Fruit fly (Drosophila melanogaster) ovary, adult (tissue): ENCODE measurements around the gene TTLL15.
A peak's percentile ranks its signal among the peaks of the same experiment; 100 is the strongest.

Experiments
- CG17801 ChIP-seq: fragments of 200-800 bp; optimal IDR thresholded peaks from 2 replicates; lab custom pipeline; 2019; ENCODE audit warnings: missing biosample characterization, mild to moderate bottlenecking, missing genetic modification characterization, moderate library complexity; ENCODE audit not compliant: partially characterized antibody

The TTLL15 gene

DNA sequence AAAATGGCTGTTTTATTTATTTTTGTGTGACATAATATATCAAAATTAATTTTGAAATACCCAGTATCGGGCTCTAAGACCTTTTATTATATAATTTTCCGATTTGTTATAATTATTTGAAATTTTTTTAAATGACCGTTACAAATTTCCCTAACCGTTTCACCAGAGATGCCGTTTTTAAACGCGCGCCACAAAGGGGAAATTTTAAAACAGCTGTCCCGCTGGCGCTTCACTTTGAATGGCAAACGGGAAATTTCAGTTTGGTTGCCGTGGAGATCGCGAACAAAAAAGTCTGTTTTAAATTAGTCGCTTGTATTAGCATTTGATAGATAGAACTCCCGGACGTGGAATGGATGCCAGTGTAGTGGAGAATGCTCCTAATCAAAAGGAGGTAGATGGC lies at the start of gene TTLL15, which contains the start of gene CG14693:
Gene TTLL15, plus strand, starts transcription at position 257 of the 400 bp plus-strand sequence.
Gene CG14693, minus strand, starts transcription at position 16 of the 400 bp plus-strand sequence.
- TF ChIP-seq CG17801 (GFP tag; lab: Kevin White, UChicago): no peak

DNA sequence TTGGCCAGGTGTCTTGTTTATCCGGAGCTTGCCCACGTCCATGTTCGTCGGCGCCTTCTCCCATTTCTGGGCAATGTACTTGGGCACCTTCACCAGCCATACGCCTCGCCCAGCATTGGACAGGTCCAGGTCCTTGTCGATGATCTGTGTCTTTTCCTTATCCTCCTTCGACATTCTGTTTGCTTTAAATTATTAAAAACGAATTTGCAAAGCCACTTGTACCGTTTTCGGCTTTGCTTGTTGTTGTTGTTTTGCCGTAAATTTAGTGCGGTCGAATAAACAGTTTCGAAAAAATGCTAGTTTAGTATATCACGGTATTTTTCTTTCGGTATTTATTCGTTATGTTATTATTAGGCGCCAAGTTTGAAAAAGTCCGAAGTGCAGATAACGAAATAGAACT lies 47.6 kb upstream of the TTLL15 start, which contains the start of gene TfIIFbeta:
Gene TfIIFbeta, minus strand, starts transcription at position 279 of the 400 bp plus-strand sequence.
- no peak for TF ChIP-seq CG17801 (GFP tag; lab: Kevin White, UChicago)

DNA sequence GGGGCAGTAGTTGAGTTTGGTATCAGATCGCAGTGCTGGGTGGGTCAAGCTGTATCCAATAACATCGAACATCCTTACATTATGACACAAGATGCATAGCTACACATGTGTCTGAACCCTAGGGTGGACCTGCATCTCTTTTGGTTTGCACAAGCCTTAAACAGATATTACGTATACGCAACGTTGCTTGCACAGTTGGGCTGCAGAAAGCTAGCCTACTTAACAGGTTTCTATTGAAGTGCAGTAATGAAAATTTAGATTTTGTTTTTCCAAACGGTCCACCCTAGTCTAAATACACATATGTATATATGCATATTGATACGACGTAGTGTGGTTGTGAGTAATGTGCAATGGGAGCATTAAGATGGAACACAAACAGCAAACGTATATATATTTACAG lies 39.8 kb upstream of the TTLL15 start:
- TF ChIP-seq CG17801 (GFP tag; lab: Kevin White, UChicago): no peak

DNA sequence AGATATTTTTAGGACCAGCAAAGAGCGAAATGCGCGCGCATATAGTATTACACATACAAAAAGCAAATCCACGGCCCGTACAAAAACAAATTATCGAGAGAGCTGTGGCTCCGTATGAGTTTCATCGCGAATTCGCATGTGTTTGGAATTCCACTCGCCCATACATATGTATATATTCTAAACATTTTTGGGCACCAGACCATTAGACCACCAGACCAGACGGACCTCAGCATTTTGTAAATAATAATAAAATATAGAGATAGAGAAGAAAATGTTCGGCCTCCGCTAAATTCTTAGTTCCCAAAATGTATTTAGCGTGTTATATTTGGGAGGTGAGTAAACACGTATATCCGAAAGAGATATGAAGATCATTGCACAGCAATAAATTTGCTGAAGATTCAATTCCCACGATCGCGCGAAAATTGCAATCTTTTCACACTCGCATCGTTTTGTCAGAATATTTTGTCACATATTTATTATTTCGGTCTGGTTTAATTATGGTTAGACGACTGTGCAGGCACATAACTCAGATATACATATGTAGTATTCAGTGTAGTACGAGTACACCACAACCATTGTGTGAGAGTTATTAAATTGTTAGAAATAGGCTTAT lies 38.9 kb upstream of the TTLL15 start:
- no peak for TF ChIP-seq CG17801 (GFP tag; lab: Kevin White, UChicago)

DNA sequence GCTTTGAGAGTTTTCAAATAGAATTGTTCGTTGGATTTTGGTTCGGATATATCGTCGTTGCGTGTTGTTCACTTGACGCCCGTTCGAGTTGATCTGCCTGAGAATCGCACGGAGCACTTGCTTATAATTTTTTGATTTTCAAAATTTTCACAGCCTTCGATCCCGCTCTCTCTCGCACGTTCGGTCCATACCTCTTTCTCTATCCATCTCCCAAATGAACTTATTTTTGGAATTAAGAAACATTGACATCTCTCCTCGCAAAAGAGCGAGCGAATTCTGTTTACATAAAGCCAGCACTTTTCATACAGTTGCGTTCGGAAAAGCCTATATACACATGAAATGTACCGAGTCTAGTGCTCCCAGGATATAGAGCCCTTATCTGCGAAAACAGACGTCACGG lies 37.8 kb upstream of the TTLL15 start, which contains the start of the genes CG45076, CG45078 and fau:
Gene CG45076, minus strand, starts transcription at position 101 of the 400 bp plus-strand sequence.
Gene CG45078, minus strand, starts transcription at position 101 of the 400 bp plus-strand sequence.
Gene fau, minus strand, starts transcription at position 101 of the 400 bp plus-strand sequence.
- TF ChIP-seq CG17801 (GFP tag; lab: Kevin White, UChicago): no peak

DNA sequence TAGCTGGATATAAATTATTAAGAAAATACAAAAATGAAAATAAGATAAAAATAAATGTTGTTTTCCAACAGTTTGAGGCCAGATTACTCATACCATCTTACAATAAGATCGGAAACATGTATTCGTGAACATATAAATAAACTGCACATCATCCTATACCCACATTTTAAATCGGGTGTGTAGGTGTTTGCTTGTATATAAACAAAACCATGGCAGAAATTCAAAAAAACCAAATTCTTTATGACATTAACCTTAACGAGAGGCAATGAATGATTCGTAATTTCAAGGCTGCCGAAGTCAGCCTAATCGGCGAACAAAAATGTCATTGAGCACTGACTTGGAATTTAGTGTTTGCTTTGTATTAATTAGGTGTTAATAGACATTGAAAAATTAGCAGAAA lies 36.9 kb upstream of the TTLL15 start:
- TF ChIP-seq CG17801 (GFP tag; lab: Kevin White, UChicago): no peak

DNA sequence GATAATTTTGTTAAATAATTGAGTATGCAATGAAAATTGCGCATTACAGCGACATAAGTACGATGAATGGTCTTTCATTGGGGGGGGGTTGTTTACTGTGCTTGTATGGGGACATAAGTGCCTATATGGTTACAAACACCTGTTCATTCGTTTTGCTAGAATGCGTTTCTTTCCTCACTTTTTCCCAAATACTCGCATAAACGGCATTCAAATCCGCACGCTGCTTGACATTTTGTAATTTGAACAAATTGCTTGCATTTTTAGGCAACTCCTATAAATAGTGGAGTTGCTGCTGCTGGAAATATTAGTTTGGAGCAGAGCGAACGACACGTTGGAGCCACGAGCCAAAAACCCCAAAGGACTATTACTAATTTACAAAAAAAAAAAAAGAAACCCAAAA lies 35.8 kb upstream of the TTLL15 start, which contains the start of gene Desi:
Gene Desi, plus strand, starts transcription at position 301 of the 400 bp plus-strand sequence.
- no peak for TF ChIP-seq CG17801 (GFP tag; lab: Kevin White, UChicago)

DNA sequence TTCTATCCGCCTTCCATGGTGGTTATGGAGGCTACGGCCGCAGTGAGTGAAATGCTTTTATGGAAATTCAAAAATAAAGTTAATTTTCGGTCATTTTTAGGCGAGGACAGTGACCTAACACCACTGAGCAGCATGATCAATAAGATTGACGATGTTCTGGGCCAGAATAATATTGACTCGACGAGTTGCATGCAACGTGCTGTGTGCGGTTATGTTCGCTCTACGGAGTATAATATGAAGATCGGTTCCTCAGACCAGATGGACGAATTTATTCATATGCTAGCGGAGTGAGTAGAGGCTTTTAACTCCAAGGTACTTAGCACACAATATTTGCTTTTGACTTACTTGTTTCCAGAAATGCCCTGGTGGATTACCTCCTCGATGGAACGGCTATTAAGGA lies 34.9 kb upstream of the TTLL15 start:
- TF ChIP-seq CG17801 (GFP tag; lab: Kevin White, UChicago): no peak

DNA sequence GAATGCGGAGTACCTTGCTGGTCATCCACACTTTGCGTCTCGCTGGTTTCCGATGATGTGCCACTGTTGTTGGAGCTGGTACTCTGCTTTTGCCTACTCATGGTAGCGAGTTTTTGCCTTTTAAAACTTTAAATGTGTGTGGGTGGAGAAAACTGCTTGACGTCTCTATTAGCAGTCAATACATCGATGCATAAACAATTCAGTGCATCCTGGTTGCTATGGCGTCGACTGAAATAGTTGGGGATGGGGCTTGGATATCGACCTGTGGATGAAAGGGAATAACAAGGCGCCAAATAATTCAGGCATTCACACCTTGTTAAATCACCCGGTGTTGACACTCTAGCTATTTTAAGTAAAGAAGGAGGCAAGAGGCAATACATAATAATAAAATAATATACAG lies 32.9 kb upstream of the TTLL15 start, which contains the start of gene CG42633:
Gene CG42633, minus strand, starts transcription at position 101 of the 400 bp plus-strand sequence.
- no peak for TF ChIP-seq CG17801 (GFP tag; lab: Kevin White, UChicago)

DNA sequence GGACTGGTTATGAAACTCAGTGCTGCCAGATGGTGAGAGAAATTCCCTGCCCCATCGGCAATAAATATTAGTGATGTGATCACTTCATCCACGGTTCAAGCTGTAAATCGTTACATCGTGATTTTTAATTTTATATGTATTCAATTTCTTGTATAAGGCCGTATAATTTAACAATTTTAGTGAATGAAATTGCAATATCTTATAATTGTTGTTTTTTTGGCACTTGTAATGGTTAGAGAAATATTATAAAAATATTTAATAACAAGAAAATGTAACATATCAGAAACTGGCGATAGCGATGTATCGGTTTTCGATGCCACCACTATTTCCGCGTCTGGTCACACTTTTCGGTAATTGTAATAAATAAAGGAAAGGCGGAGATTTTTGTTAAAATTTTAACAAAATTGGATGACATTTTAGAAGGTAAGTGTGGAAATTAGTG lies 31.0 kb upstream of the TTLL15 start, which contains the start of the genes mRpL37 and Rbp1:
Gene mRpL37, minus strand, starts transcription at position 35 of the 442 bp plus-strand sequence.
Gene Rbp1, plus strand, starts transcription at position 326 of the 442 bp plus-strand sequence.
- peak; percentile 73 for TF ChIP-seq CG17801 (GFP tag; lab: Kevin White, UChicago)

DNA sequence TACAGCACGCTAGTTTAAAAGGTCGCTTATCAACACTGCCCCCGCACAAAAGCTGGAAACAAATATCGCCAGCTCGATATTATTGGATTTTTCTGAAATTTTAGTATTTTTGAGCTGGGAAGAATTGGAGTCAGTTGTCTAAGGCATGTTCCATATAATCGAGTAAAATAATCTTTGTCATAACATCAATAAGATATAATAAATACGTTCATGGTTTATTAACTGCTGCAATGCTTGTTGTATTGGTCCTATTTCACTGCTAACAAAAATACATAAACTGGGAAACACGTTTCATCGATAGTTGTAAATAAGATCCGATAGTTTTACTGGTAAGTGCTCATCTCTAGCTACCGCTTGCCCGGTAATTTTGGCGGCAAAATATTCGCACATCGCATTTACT lies 26.9 kb upstream of the TTLL15 start, which contains the start of the genes Art1 and Mcm5:
Gene Art1, minus strand, starts transcription at position 41 of the 400 bp plus-strand sequence.
Gene Mcm5, plus strand, starts transcription at position 339 of the 400 bp plus-strand sequence.
- peak; percentile 54 for TF ChIP-seq CG17801 (GFP tag; lab: Kevin White, UChicago)

DNA sequence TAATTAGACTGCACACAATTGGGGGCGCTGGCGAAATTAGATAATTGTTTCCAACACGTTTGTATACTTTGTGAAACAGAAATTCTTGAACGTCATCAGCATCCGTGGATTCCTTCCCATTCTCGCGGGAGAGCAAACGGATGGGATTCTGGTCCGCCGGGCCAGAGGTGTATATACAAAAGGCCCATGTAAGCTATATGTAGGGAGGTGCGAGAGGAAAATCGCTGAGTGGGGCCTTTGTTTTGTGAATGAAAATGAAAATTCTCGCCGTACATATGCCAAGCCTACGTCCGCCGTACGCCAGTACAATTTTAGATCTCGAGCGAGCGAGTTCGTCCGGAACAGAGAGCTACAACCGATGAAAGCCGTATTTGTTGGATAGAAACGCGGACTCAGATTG lies 22.5 kb upstream of the TTLL15 start, which contains the start of gene CG14687:
Gene CG14687, plus strand, starts transcription at position 301 of the 400 bp plus-strand sequence.
- TF ChIP-seq CG17801 (GFP tag; lab: Kevin White, UChicago): no peak

DNA sequence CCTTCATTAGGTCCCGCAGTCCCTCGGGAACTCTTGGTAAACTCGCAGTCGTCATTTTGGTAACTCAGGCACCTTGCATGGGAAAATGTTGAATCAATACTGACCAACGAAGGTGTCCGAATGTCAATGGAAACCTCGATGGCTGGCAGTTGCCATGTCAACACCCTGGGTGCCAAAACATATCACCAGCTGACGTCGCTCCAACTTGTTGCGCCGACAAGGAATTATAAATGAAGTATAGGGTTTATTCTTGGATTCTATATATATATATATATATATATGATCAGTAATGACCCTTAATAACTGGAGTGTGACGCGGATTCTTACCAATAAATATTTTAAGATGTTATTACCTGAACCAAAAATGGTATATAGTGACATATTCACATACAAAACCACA lies 11.2 kb upstream of the TTLL15 start, which contains the start of gene CG14692:
Gene CG14692, minus strand, starts transcription at position 101 of the 400 bp plus-strand sequence.
- TF ChIP-seq CG17801 (GFP tag; lab: Kevin White, UChicago): no peak

DNA sequence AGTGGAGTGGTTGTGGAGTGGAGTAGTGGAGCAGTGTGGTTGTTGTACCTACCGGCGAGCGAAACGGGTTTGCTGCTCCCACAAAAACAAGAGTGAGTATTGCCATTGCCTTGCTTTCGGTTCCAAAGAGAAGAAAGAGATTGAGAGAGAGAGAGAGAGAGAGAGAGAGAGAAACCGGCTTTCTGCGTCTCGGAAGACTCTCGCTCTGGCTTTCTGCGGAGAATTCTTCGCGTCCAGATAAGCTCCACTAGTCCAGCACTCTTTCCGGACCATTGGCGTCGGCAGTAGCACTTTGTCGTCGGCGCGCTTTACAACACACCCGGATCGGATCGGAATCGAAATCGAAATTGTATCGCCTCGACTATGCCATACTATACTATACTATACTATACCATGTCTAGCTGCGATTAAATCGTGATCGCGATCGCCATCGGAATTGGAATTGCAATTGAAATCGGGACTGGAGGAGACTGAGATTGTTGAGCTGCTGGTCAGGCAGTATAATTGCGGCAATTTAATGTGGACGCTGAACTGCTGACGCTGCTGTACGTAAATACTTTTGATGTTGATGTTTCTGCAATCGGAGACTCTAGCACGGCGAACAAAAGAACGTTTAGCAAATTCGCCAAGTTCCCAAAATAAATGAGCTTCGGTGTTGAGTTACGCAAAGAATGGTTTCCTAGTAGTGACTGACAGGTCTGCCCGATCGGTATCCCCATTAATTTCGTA lies 11.9 kb downstream of the TTLL15 start, which contains the start of gene Cad86C:
Gene Cad86C, plus strand, starts transcription at position 284 of the 729 bp plus-strand sequence.
- peak; percentile 34 for TF ChIP-seq CG17801 (GFP tag; lab: Kevin White, UChicago)

DNA sequence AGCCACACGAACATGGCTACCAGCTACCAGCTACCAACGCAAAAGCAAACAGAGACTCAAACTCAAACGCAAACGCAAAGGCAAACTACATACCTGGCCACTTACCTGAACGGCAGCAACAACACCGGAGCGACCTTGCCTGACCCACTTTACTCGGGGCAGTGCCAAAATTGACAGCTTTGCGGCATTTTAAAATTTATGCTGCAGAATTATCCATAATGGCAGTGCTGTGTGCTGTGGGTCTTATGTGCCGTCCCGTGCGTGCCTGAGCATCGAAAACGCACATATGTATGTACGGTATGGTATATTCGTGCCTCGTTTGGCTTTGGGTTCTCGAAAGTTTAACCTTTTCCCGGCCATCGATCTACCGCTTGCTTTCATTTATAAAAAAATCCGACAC lies 13.6 kb downstream of the TTLL15 start:
- no peak for TF ChIP-seq CG17801 (GFP tag; lab: Kevin White, UChicago)
